Worm (Caenorhabditis elegans) whole organism, L1 larva: ENCODE measurements around the gene uvs-1.

Experiments
- C16A3.4 ChIP-seq: fragments of 150-350 bp; optimal IDR thresholded peaks from 2 replicates; lab custom pipeline; 2014; ENCODE audit warnings: missing biosample characterization, missing genetic modification characterization
- alr-1 ChIP-seq: fragments of 200-800 bp; sonication (Bioruptor generic); optimal IDR thresholded peaks from 2 replicates; lab custom pipeline; 2018; ENCODE audit warnings: borderline replicate concordance, mild to moderate bottlenecking, missing genetic modification characterization, missing compliant biosample characterization
- aly-2 ChIP-seq: fragments of 150-350 bp; optimal IDR thresholded peaks from 2 replicates; lab custom pipeline; 2014; ENCODE audit warnings: missing biosample characterization, missing genetic modification characterization
- ama-1 ChIP-seq: fragments of 150-350 bp; optimal IDR thresholded peaks from 2 replicates; lab custom pipeline; 2014
- ceh-8 ChIP-seq: fragments of 200-800 bp; sonication (Bioruptor generic); optimal IDR thresholded peaks from 2 replicates; lab custom pipeline; 2018; ENCODE audit warnings: mild to moderate bottlenecking, missing genetic modification characterization, moderate library complexity, missing compliant biosample characterization
- ceh-82 ChIP-seq, 3 experiments: fragments of 150-350 bp in 1 of 3; sonication (generic microtip) in 2 of 3; optimal IDR thresholded peaks; 2 replicates each; lab custom pipeline; 2014 to 2017; ENCODE audit warnings: missing biosample characterization in 3 of 3, missing genetic modification characterization in 3 of 3
- ceh-90 ChIP-seq: sonication (generic microtip); optimal IDR thresholded peaks from 2 replicates; lab custom pipeline; 2016; ENCODE audit warnings: missing genetic modification characterization, missing compliant biosample characterization
- dpl-1 ChIP-seq, 3 experiments: fragments of 150-350 bp in 2 of 3; sonication (generic microtip) in 1 of 3; optimal IDR thresholded peaks; 2 replicates each; lab custom pipeline; 2014 to 2017; ENCODE audit warnings: missing biosample characterization in 3 of 3, missing genetic modification characterization in 3 of 3, missing genetic modification reagents in 3 of 3
- dsc-1 ChIP-seq: sonication (generic microtip); optimal IDR thresholded peaks from 2 replicates; lab custom pipeline; 2016; ENCODE audit warnings: mild to moderate bottlenecking, missing genetic modification characterization, missing compliant biosample characterization
- efl-1 ChIP-seq, 4 experiments: fragments of 150-350 bp; optimal IDR thresholded peaks in 3 of 4; peaks in 1 of 4; 1 replicate in 1 of 4; 2 replicates in 3 of 4; lab custom pipeline; 2014; ENCODE audit warnings: missing biosample characterization in 2 of 4, missing genetic modification characterization in 2 of 4, missing genetic modification reagents in 2 of 4
- egl-13 ChIP-seq: sonication (generic microtip); optimal IDR thresholded peaks from 2 replicates; lab custom pipeline; 2016; ENCODE audit warnings: missing genotype, missing genetic modification reagents, missing genetic modification characterization, missing compliant biosample characterization
- elt-2 ChIP-seq: sonication (generic microtip); optimal IDR thresholded peaks from 2 replicates; lab custom pipeline; 2016; ENCODE audit warnings: missing genetic modification characterization, mild to moderate bottlenecking, inconsistent platforms, missing compliant biosample characterization, missing genetic modification reagents
- elt-3 ChIP-seq, 6 experiments: fragments of 150-350 bp in 1 of 6; sonication (generic microtip); optimal IDR thresholded peaks; 2 replicates each; lab custom pipeline; 2017 to 2018; ENCODE audit warnings: missing biosample characterization in 6 of 6, missing genetic modification characterization in 6 of 6, inconsistent platforms in 1 of 6
- ets-5 ChIP-seq: fragments of 200-800 bp; sonication (Bioruptor generic); IDR thresholded peaks from 2 replicates; pipeline ENCODE4 v1.3.6; 2022; ENCODE audit warnings: missing genetic modification characterization, missing compliant biosample characterization
- fkh-10 ChIP-seq: sonication (generic microtip); optimal IDR thresholded peaks from 2 replicates; lab custom pipeline; 2017; ENCODE audit warnings: missing biosample characterization, missing genetic modification reagents, missing genetic modification characterization
- fkh-4 ChIP-seq: sonication (generic microtip); optimal IDR thresholded peaks from 2 replicates; lab custom pipeline; 2016; ENCODE audit warnings: missing compliant biosample characterization, missing genetic modification characterization, borderline replicate concordance
- fos-1 ChIP-seq: fragments of 150-350 bp; optimal IDR thresholded peaks from 2 replicates; lab custom pipeline; 2014; ENCODE audit warnings: missing biosample characterization, missing genetic modification characterization
- grh-1 ChIP-seq: fragments of 200-800 bp; sonication (Bioruptor generic); IDR thresholded peaks from 2 replicates; pipeline ENCODE4 v1.3.6; 2022; ENCODE audit warnings: missing genetic modification reagents, missing genetic modification characterization, missing compliant biosample characterization
- hlh-17 ChIP-seq: fragments of 200-800 bp; sonication (Bioruptor generic); optimal IDR thresholded peaks from 2 replicates; lab custom pipeline; 2018; ENCODE audit warnings: missing genetic modification characterization, mild to moderate bottlenecking, missing compliant biosample characterization, moderate library complexity, borderline replicate concordance
- hpl-2 ChIP-seq: fragments of 150-350 bp; optimal IDR thresholded peaks from 2 replicates; lab custom pipeline; 2014; ENCODE audit warnings: missing biosample characterization, missing genetic modification reagents, missing genetic modification characterization
- lin-35 ChIP-seq, 2 experiments: fragments of 150-350 bp; optimal IDR thresholded peaks; 2 replicates each; lab custom pipeline; 2014; ENCODE audit warnings: missing biosample characterization in 2 of 2, missing genetic modification characterization in 2 of 2, missing genetic modification reagents in 2 of 2
- lin-39 ChIP-seq: fragments of 150-350 bp; optimal IDR thresholded peaks from 2 replicates; lab custom pipeline; 2014; ENCODE audit warnings: missing biosample characterization, missing genetic modification reagents, missing genetic modification characterization
- lir-3 ChIP-seq: sonication (generic microtip); optimal IDR thresholded peaks from 2 replicates; lab custom pipeline; 2016; ENCODE audit warnings: mild to moderate bottlenecking, missing genetic modification characterization, moderate library complexity, missing compliant biosample characterization; ENCODE audit not compliant: poor library complexity
- lsy-2 ChIP-seq, 2 experiments: fragments of 150-350 bp; optimal IDR thresholded peaks; 2 replicates each; lab custom pipeline; 2014; ENCODE audit warnings: missing biosample characterization in 2 of 2, missing genetic modification characterization in 2 of 2
- mef-2 ChIP-seq: fragments of 150-350 bp; optimal IDR thresholded peaks from 2 replicates; lab custom pipeline; 2014; ENCODE audit warnings: missing biosample characterization, missing genetic modification characterization
- mep-1 ChIP-seq: fragments of 150-350 bp; optimal IDR thresholded peaks from 2 replicates; lab custom pipeline; 2014; ENCODE audit warnings: missing biosample characterization, missing genetic modification characterization
- nhr-12 ChIP-seq: sonication (generic microtip); optimal IDR thresholded peaks from 2 replicates; lab custom pipeline; 2017; ENCODE audit warnings: missing biosample characterization, missing genetic modification characterization
- nhr-19 ChIP-seq: fragments of 200-800 bp; sonication (Bioruptor generic); conservative IDR thresholded peaks from 2 replicates; pipeline ENCODE4 v1.3.6; 2022; ENCODE audit warnings: missing genetic modification characterization, missing compliant biosample characterization
- nhr-20 ChIP-seq: sonication (generic microtip); optimal IDR thresholded peaks from 2 replicates; lab custom pipeline; 2016; ENCODE audit warnings: mild to moderate bottlenecking, missing genetic modification characterization, missing compliant biosample characterization
- nhr-28 ChIP-seq: fragments of 150-350 bp; optimal IDR thresholded peaks from 2 replicates; lab custom pipeline; 2014; ENCODE audit warnings: missing biosample characterization, missing genetic modification characterization
- nhr-47 ChIP-seq: sonication (generic microtip); optimal IDR thresholded peaks from 2 replicates; lab custom pipeline; 2016; ENCODE audit warnings: mild to moderate bottlenecking, missing genetic modification characterization, moderate library complexity, missing compliant biosample characterization
- nhr-71 ChIP-seq: sonication (generic microtip); optimal IDR thresholded peaks from 2 replicates; lab custom pipeline; 2016; ENCODE audit warnings: mild to moderate bottlenecking, missing genetic modification characterization, moderate library complexity, missing compliant biosample characterization
- nhr-77 ChIP-seq: fragments of 150-350 bp; optimal IDR thresholded peaks from 2 replicates; lab custom pipeline; 2014; ENCODE audit warnings: missing biosample characterization, missing genetic modification characterization
- nhr-84 ChIP-seq: sonication (generic microtip); optimal IDR thresholded peaks from 2 replicates; lab custom pipeline; 2017; ENCODE audit warnings: missing biosample characterization, missing genetic modification characterization
- nhr-85 ChIP-seq: sonication (generic microtip); peaks from one replicate; lab custom pipeline; 2016; ENCODE audit warnings: missing genetic modification characterization, inconsistent platforms, missing compliant biosample characterization
- pax-3 ChIP-seq: fragments of 200-800 bp; sonication (Bioruptor generic); optimal IDR thresholded peaks from 2 replicates; lab custom pipeline; 2018; ENCODE audit warnings: mild to moderate bottlenecking, missing genetic modification characterization, moderate library complexity, missing compliant biosample characterization
- pqm-1 ChIP-seq: sonication (generic microtip); optimal IDR thresholded peaks from 3 replicates; lab custom pipeline; 2017; ENCODE audit warnings: missing biosample characterization, missing genetic modification characterization
- snpc-4 ChIP-seq: fragments of 150-350 bp; optimal IDR thresholded peaks from 2 replicates; lab custom pipeline; 2014; ENCODE audit warnings: missing biosample characterization, missing genetic modification characterization
- snu-23 ChIP-seq: sonication (generic microtip); optimal IDR thresholded peaks from 2 replicates; lab custom pipeline; 2016; ENCODE audit warnings: missing genetic modification characterization, missing compliant biosample characterization
- sox-4 ChIP-seq: sonication (generic microtip); optimal IDR thresholded peaks from 2 replicates; lab custom pipeline; 2016; ENCODE audit warnings: missing genetic modification characterization, missing compliant biosample characterization
- swsn-7 ChIP-seq: sonication (generic microtip); optimal IDR thresholded peaks from 2 replicates; lab custom pipeline; 2016; ENCODE audit warnings: missing genetic modification characterization, missing compliant biosample characterization
- tlp-1 ChIP-seq: fragments of 150-350 bp; optimal IDR thresholded peaks from 2 replicates; lab custom pipeline; 2014; ENCODE audit warnings: missing biosample characterization, missing genetic modification characterization
- unc-130 ChIP-seq: fragments of 150-350 bp; optimal IDR thresholded peaks from 2 replicates; lab custom pipeline; 2017; ENCODE audit warnings: missing biosample characterization, missing genetic modification characterization, inconsistent platforms
- unc-86 ChIP-seq: sonication (generic microtip); optimal IDR thresholded peaks from 2 replicates; lab custom pipeline; 2016; ENCODE audit warnings: missing genetic modification characterization, missing compliant biosample characterization
- unc-98 ChIP-seq: fragments of 200-800 bp; sonication (Bioruptor generic); IDR thresholded peaks from 2 replicates; pipeline ENCODE4 v1.3.6; 2022; ENCODE audit warnings: missing genetic modification characterization, missing compliant biosample characterization
- vab-15 ChIP-seq: sonication (generic microtip); optimal IDR thresholded peaks from 2 replicates; lab custom pipeline; 2017; ENCODE audit warnings: missing genotype, mild to moderate bottlenecking, missing genetic modification characterization, missing compliant biosample characterization
- xbp-1 ChIP-seq: sonication (generic microtip); optimal IDR thresholded peaks from 2 replicates; lab custom pipeline; 2016; ENCODE audit warnings: missing genetic modification characterization, missing compliant biosample characterization
- zag-1 ChIP-seq: fragments of 150-350 bp; optimal IDR thresholded peaks from 2 replicates; lab custom pipeline; 2014; ENCODE audit warnings: missing biosample characterization, missing genetic modification characterization
- zip-4 ChIP-seq: fragments of 200-800 bp; sonication (Bioruptor generic); optimal IDR thresholded peaks from 2 replicates; lab custom pipeline; 2018; ENCODE audit warnings: mild to moderate bottlenecking, missing genetic modification characterization, moderate library complexity, missing compliant biosample characterization
- ztf-4 ChIP-seq: fragments of 150-350 bp; optimal IDR thresholded peaks from 2 replicates; lab custom pipeline; 2014; ENCODE audit warnings: missing biosample characterization, missing genetic modification characterization

uvs-1 gene

ce11 chrV:7760174-7760573 is 43.8 kb downstream of the uvs-1 start, which contains the start of gene hint-3:
TSS of gene hint-3 (plus strand) at chrV:7760474.
- no peak for TF ChIP-seq nhr-12
- no peak for TF ChIP-seq nhr-20 (tag; lab: Kevin White, UChicago)
- TF ChIP-seq snpc-4, result no peak
- no peak for TF ChIP-seq hlh-17 (GFP tag; lab: Kevin White, UChicago)
- no peak for TF ChIP-seq nhr-28 (tag; lab: Kevin White, UChicago)
- TF ChIP-seq lsy-2 (tag; optimal IDR thresholded peaks at IDR 0.05; lab: Kevin White, UChicago), result no peak
- TF ChIP-seq lir-3 (tag; lab: Kevin White, UChicago), result no peak
- no peak for TF ChIP-seq elt-2 (tag; lab: Kevin White, UChicago)
- TF ChIP-seq ets-5, result no peak
- no peak for TF ChIP-seq fkh-4 (tag; lab: Kevin White, UChicago)
- TF ChIP-seq egl-13 (tag; lab: Kevin White, UChicago), result no peak
- no peak for TF ChIP-seq nhr-84 (tag; lab: Kevin White, UChicago)
- TF ChIP-seq lin-39 (tag; lab: Kevin White, UChicago), result no peak
- no peak for TF ChIP-seq dsc-1 (tag; lab: Kevin White, UChicago)
- no peak for TF ChIP-seq ama-1 (lab: Kevin White, UChicago)

- TF ChIP-seq pax-3 (no peak), snu-23 (peak; percentile 89), hpl-2 (GFP tag; lab: Kevin White, UChicago) (no peak), mef-2 (tag; lab: Kevin White, UChicago) (peak; percentile 16), fos-1 (peak; percentile 49), unc-98 (no peak), tlp-1 (tag; lab: Kevin White, UChicago) (no peak), nhr-77 (no peak), nhr-85 (tag; lab: Kevin White, UChicago) (peak; percentile 91), efl-1 (optimal IDR thresholded peaks at IDR 0.05; lab: Kevin White, UChicago) (peak; percentile 49 to 61), efl-1 (GFP tag; optimal IDR thresholded peaks at IDR 0.05 in 1 of 2; lab: Kevin White, UChicago) (peak; percentile 34 to 93), nhr-19 (GFP tag; lab: Robert Waterston, UW) (peak; percentile 58), nhr-71 (peak; percentile 86), fkh-4 (tag; lab: Kevin White, UChicago) (no peak), unc-86 (tag; lab: Kevin White, UChicago) (no peak), swsn-7 (tag; lab: Kevin White, UChicago) (peak; percentile 39), vab-15 (tag; lab: Kevin White, UChicago) (peak; percentile 72), ceh-8 (no peak), mep-1 (peak; percentile 72), aly-2 (tag; lab: Kevin White, UChicago) (no peak), lsy-2 (tag; optimal IDR thresholded peaks at IDR 0.05; lab: Kevin White, UChicago) (peak; percentile 44 to 75), C16A3.4 (peak; percentile 20), zag-1 (peak; percentile 13), zip-4 (GFP tag; lab: Kevin White, UChicago) (no peak), elt-3 (tag; optimal IDR thresholded peaks at IDR 0.05; lab: Kevin White, UChicago) (peak in 3 of 6 experiments; percentile 7 to 61 (median 26)), ceh-82 (tag; optimal IDR thresholded peaks at IDR 0.05; lab: Kevin White, UChicago) (peak in 1 of 3 experiments; percentile 57), alr-1 (tag; lab: Kevin White, UChicago) (no peak), dpl-1 (GFP tag; optimal IDR thresholded peaks at IDR 0.05; lab: Kevin White, UChicago) (peak; percentile 31 to 59 (median 53)), ceh-90 (tag; lab: Kevin White, UChicago) (no peak), nhr-47 (peak; percentile 46), fkh-10 (GFP tag; lab: Kevin White, UChicago) (peak; percentile 24), pqm-1 (tag; lab: Kevin White, UChicago) (no peak), ets-5 (no peak), egl-13 (tag; lab: Kevin White, UChicago) (peak; percentile 18), grh-1 (GFP tag; lab: Robert Waterston, UW) (no peak), lin-35 (GFP tag; optimal IDR thresholded peaks at IDR 0.05; lab: Kevin White, UChicago) (peak; percentile 50 to 72), unc-130 (tag; lab: Kevin White, UChicago) (peak; percentile 44), nhr-12 (no peak), xbp-1 (peak; percentile 45), ztf-4 (no peak), sox-4 (no peak), nhr-20 (tag; lab: Kevin White, UChicago) (peak; percentile 84)
These were observed 44.7 kb downstream of the uvs-1 start for ce11 chrV:7759270-7759669.
